Worm (Caenorhabditis elegans) whole organism, mixed stage, embryonic: Measurements from ENCODE around the gene pnk-4.

Source experiments
- M03D4.4 ChIP-seq: sonication (generic microtip); optimal IDR thresholded peaks from 2 replicates; lab custom pipeline; 2017; ENCODE audit warnings: mild to moderate bottlenecking, missing genetic modification characterization, missing compliant biosample characterization
- bed-3 ChIP-seq: fragments of 200-800 bp; sonication (Bioruptor generic); optimal IDR thresholded peaks from 3 replicates; lab custom pipeline; 2018; ENCODE audit warnings: mild to moderate bottlenecking, missing genetic modification characterization, moderate library complexity, missing compliant biosample characterization
- blmp-1 ChIP-seq: fragments of 150-350 bp; optimal IDR thresholded peaks from 2 replicates; lab custom pipeline; 2014; ENCODE audit warnings: missing biosample characterization, missing genetic modification characterization
- ceh-39 ChIP-seq: fragments of 150-350 bp; optimal IDR thresholded peaks from 2 replicates; lab custom pipeline; 2014; ENCODE audit warnings: missing biosample characterization, missing genetic modification characterization
- ceh-43 ChIP-seq: fragments of 200-800 bp; sonication (Bioruptor generic); optimal IDR thresholded peaks from 2 replicates; lab custom pipeline; 2018; ENCODE audit warnings: mild to moderate bottlenecking, missing genetic modification characterization, moderate library complexity, missing compliant biosample characterization
- ceh-83 ChIP-seq: fragments of 200-800 bp; sonication (Bioruptor generic); optimal IDR thresholded peaks from 2 replicates; lab custom pipeline; 2018; ENCODE audit warnings: mild to moderate bottlenecking, missing genetic modification characterization, missing compliant biosample characterization
- ces-1 ChIP-seq: fragments of 150-350 bp; optimal IDR thresholded peaks from 2 replicates; lab custom pipeline; 2014; ENCODE audit warnings: missing biosample characterization, missing genetic modification reagents, missing genetic modification characterization
- cnd-1 ChIP-seq: fragments of 200-800 bp; sonication (Bioruptor generic); optimal IDR thresholded peaks from 2 replicates; lab custom pipeline; 2018; ENCODE audit warnings: mild to moderate bottlenecking, missing genetic modification characterization, missing compliant biosample characterization
- drap-1 ChIP-seq: fragments of 200-800 bp; sonication (Bioruptor generic); optimal IDR thresholded peaks from 3 replicates; lab custom pipeline; 2018; ENCODE audit warnings: mild to moderate bottlenecking, missing genetic modification characterization, missing compliant biosample characterization
- elt-1 ChIP-seq: sonication (generic microtip); optimal IDR thresholded peaks from 2 replicates; lab custom pipeline; 2017; ENCODE audit warnings: missing genetic modification characterization, mild to moderate bottlenecking, missing compliant biosample characterization, antibody characterized with exemption, moderate library complexity, borderline replicate concordance; ENCODE audit not compliant: insufficient read depth
- elt-3 ChIP-seq: fragments of 150-350 bp; optimal IDR thresholded peaks from 2 replicates; lab custom pipeline; 2014; ENCODE audit warnings: missing biosample characterization, missing genetic modification characterization
- flh-1 ChIP-seq: fragments of 200-800 bp; sonication (Bioruptor generic); optimal IDR thresholded peaks from 2 replicates; lab custom pipeline; 2018; ENCODE audit warnings: mild to moderate bottlenecking, missing genetic modification characterization, moderate library complexity, missing compliant biosample characterization
- ham-2 ChIP-seq: fragments of 200-800 bp; sonication (Bioruptor generic); optimal IDR thresholded peaks from 2 replicates; lab custom pipeline; 2018; ENCODE audit warnings: mild to moderate bottlenecking, missing genetic modification characterization, missing compliant biosample characterization
- hlh-1 ChIP-seq: fragments of 150-350 bp; optimal IDR thresholded peaks from 2 replicates; lab custom pipeline; 2014; ENCODE audit warnings: missing biosample characterization, missing genetic modification reagents, missing genetic modification characterization
- lin-32 ChIP-seq: fragments of 200-800 bp; sonication (Bioruptor generic); optimal IDR thresholded peaks from 2 replicates; lab custom pipeline; 2018; ENCODE audit warnings: mild to moderate bottlenecking, missing genetic modification characterization, missing compliant biosample characterization
- lsy-2 ChIP-seq: fragments of 150-350 bp; optimal IDR thresholded peaks from 2 replicates; lab custom pipeline; 2014; ENCODE audit warnings: missing biosample characterization, missing genetic modification characterization
- mep-1 ChIP-seq: fragments of 150-350 bp; optimal IDR thresholded peaks from 2 replicates; lab custom pipeline; 2017; ENCODE audit warnings: missing biosample characterization, missing genetic modification reagents, missing genetic modification characterization, inconsistent platforms
- nhr-12 ChIP-seq: fragments of 150-350 bp; optimal IDR thresholded peaks from 2 replicates; lab custom pipeline; 2014; ENCODE audit warnings: missing biosample characterization, missing genetic modification characterization
- nhr-2 ChIP-seq: fragments of 150-350 bp; optimal IDR thresholded peaks from 2 replicates; lab custom pipeline; 2014; ENCODE audit warnings: missing biosample characterization, missing genetic modification characterization
- nhr-237 ChIP-seq: fragments of 150-350 bp; optimal IDR thresholded peaks from 2 replicates; lab custom pipeline; 2014; ENCODE audit warnings: missing biosample characterization, missing genetic modification characterization
- nhr-28 ChIP-seq: fragments of 150-350 bp; optimal IDR thresholded peaks from 2 replicates; lab custom pipeline; 2014; ENCODE audit warnings: missing biosample characterization, missing genetic modification characterization
- nhr-76 ChIP-seq: sonication (generic microtip); optimal IDR thresholded peaks from 2 replicates; lab custom pipeline; 2017; ENCODE audit warnings: missing biosample characterization, missing genetic modification characterization
- pha-4 ChIP-seq: fragments of 150-350 bp; optimal IDR thresholded peaks from 2 replicates; lab custom pipeline; 2018; ENCODE audit warnings: missing biosample characterization, missing genetic modification reagents, missing genetic modification characterization
- sem-2 ChIP-seq: fragments of 200-800 bp; sonication (Bioruptor generic); optimal IDR thresholded peaks from 2 replicates; lab custom pipeline; 2018; ENCODE audit warnings: mild to moderate bottlenecking, missing genetic modification characterization, missing compliant biosample characterization
- snpc-4 ChIP-seq: fragments of 150-350 bp; optimal IDR thresholded peaks from 2 replicates; lab custom pipeline; 2014; ENCODE audit warnings: missing biosample characterization, missing genetic modification characterization
- sptf-1 ChIP-seq: sonication (generic microtip); optimal IDR thresholded peaks from 2 replicates; lab custom pipeline; 2017; ENCODE audit warnings: mild to moderate bottlenecking, missing genetic modification characterization, moderate library complexity, missing compliant biosample characterization
- tbx-8 ChIP-seq: fragments of 200-800 bp; sonication (Bioruptor generic); optimal IDR thresholded peaks from 2 replicates; lab custom pipeline; 2018; ENCODE audit warnings: mild to moderate bottlenecking, missing genetic modification characterization, moderate library complexity, missing compliant biosample characterization
- unc-120 ChIP-seq: sonication (generic microtip); optimal IDR thresholded peaks from 2 replicates; lab custom pipeline; 2017; ENCODE audit warnings: missing genetic modification characterization, missing compliant biosample characterization; ENCODE audit not compliant: poor library complexity, severe bottlenecking
- unc-39 ChIP-seq: fragments of 150-350 bp; optimal IDR thresholded peaks from 2 replicates; lab custom pipeline; 2014; ENCODE audit warnings: missing biosample characterization, missing genetic modification characterization
- unc-62 ChIP-seq: fragments of 150-350 bp; optimal IDR thresholded peaks from 2 replicates; lab custom pipeline; 2014; ENCODE audit warnings: missing biosample characterization, missing genetic modification reagents, missing genetic modification characterization
- zip-8 ChIP-seq: fragments of 150-350 bp; optimal IDR thresholded peaks from 2 replicates; lab custom pipeline; 2014; ENCODE audit warnings: missing biosample characterization, missing genetic modification characterization
- ztf-11 ChIP-seq: fragments of 150-350 bp; optimal IDR thresholded peaks from 2 replicates; lab custom pipeline; 2014; ENCODE audit warnings: missing biosample characterization, missing genetic modification characterization

pnk-4 gene

DNA sequence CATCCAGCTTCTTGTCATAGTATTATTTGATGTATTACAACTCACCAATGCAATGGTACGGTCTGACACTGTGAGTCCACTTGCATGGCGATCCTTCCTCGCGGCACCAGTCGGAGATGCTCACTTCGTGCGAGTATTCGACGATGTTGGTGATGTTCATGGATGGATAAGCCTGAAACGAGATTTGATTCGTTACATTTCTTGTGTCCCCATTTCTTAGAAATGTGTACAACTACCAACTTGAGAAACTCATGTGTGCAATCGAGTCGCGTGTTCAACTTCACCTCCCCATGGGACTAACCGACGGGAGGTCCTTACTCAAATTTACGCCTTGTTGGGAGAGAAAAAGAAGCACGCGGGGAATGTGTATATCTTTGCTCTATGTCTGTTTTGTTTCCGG, 27.9 kb downstream of the pnk-4 start:
- no peak for TF ChIP-seq nhr-76
- no peak for TF ChIP-seq lin-32
- no peak for TF ChIP-seq bed-3 (GFP tag; lab: Kevin White, UChicago)
- TF ChIP-seq hlh-1: no peak
- no peak for TF ChIP-seq unc-62 (GFP tag; lab: Kevin White, UChicago)
- no peak for TF ChIP-seq unc-39 (tag; lab: Kevin White, UChicago)
- no peak for TF ChIP-seq tbx-8
- no peak for TF ChIP-seq nhr-12 (tag; lab: Kevin White, UChicago)
- TF ChIP-seq ztf-11 (tag; lab: Kevin White, UChicago): no peak
- TF ChIP-seq flh-1 (GFP tag; lab: Kevin White, UChicago): no peak
- TF ChIP-seq ceh-43 (GFP tag; lab: Kevin White, UChicago): no peak
- TF ChIP-seq sptf-1 (tag; lab: Kevin White, UChicago): no peak
- no peak for TF ChIP-seq ceh-83 (GFP tag; lab: Kevin White, UChicago)
- no peak for TF ChIP-seq sem-2 (GFP tag; lab: Kevin White, UChicago)
- no peak for TF ChIP-seq ceh-39 (tag; lab: Kevin White, UChicago)

DNA sequence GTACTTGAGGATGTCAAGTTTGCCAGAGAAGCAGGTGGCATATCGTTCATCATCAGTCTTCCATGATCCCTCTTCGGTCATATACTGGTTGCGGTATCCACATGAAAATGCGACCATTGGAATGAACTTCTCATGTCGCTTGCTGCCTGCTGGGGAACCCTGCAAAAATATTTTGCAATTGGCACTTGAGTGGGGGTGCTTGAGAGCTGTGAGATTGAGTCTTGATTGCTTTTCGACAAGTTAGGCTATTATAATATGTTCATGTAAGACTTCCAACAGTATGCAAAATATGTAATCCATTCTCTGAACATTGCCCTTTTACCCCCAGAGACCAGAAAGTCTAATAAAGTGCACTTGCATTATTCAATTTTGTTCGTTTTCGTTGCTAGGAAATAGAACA, 28.5 kb downstream of the pnk-4 start:
- no peak for TF ChIP-seq sem-2 (GFP tag; lab: Kevin White, UChicago)
- TF ChIP-seq ztf-11 (tag; lab: Kevin White, UChicago): no peak
- no peak for TF ChIP-seq elt-1 (tag; lab: Kevin White, UChicago)
- TF ChIP-seq nhr-12 (tag; lab: Kevin White, UChicago): no peak
- no peak for TF ChIP-seq ceh-39 (tag; lab: Kevin White, UChicago)
- TF ChIP-seq blmp-1: no peak
- TF ChIP-seq snpc-4: no peak
- TF ChIP-seq flh-1 (GFP tag; lab: Kevin White, UChicago): no peak
- TF ChIP-seq nhr-2 (tag; lab: Kevin White, UChicago): no peak
- no peak for TF ChIP-seq nhr-76
- no peak for TF ChIP-seq sptf-1 (tag; lab: Kevin White, UChicago)
- TF ChIP-seq hlh-1: no peak
- no peak for TF ChIP-seq elt-3 (tag; lab: Kevin White, UChicago)
- TF ChIP-seq ces-1 (GFP tag; lab: Kevin White, UChicago): no peak

DNA sequence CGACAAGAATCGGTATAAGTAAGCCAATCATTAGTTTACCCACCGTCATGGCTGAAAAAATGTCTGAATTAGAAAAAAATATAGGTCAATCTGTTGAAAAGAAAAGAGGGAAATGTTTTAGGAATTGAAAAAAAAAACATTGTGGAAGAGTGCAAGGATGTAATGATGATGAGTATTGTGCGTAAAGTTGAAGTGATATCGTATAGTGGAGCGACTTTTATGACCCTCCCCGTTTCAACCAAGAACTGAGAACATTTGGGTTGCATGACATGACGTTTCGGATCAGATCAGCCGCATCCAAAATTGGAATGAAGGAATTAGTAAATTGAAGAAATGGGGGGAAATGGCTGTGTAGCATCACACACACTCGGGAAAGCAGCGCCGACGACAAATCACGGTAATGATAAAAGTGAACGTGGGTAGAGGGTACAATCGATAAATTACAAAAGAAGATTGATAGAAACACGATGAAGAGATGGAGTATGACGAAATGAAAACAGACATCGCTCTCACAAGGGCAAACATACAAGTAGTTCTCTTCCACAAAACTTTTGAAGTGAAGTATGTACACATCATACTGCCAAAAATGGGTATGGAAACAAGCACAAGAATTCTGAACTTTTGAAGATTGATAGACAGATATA, 29.3 kb downstream of the pnk-4 start, which contains the start of gene apl-1:
TSS of gene apl-1 (minus strand) at position 51 of the 644 bp plus-strand sequence.
- no peak for TF ChIP-seq nhr-76
- TF ChIP-seq flh-1 (GFP tag; lab: Kevin White, UChicago): no peak
- no peak for TF ChIP-seq ztf-11 (tag; lab: Kevin White, UChicago)
- TF ChIP-seq blmp-1: no peak
- no peak for TF ChIP-seq drap-1 (GFP tag; lab: Kevin White, UChicago)

DNA sequence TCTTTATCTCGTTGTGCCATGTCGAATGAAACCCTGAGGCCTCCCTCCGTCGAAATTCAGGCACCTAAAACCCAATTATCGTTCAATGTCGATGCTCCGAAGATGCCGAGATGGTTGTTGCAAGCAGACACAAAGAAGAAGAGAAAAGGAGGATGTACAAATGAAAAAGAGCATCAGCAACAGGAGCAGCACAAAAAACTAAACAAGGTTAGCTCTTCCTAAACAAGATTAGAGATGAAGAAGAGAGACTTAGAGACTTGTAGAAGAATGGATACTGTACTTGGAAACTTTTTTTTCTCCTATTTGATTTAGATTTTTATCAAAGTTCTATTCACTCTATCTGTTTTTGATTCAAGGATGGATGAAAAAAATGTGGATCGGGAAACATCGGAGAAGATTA, 29.9 kb downstream of the pnk-4 start:
- TF ChIP-seq lin-32 (no peak), unc-39 (tag; lab: Kevin White, UChicago) (no peak), flh-1 (GFP tag; lab: Kevin White, UChicago) (no peak), ces-1 (GFP tag; lab: Kevin White, UChicago) (peak; percentile 95), M03D4.4 (tag; lab: Kevin White, UChicago) (no peak), unc-62 (GFP tag; lab: Kevin White, UChicago) (no peak), ham-2 (GFP tag; lab: Kevin White, UChicago) (no peak), unc-120 (tag; lab: Kevin White, UChicago) (no peak)

DNA sequence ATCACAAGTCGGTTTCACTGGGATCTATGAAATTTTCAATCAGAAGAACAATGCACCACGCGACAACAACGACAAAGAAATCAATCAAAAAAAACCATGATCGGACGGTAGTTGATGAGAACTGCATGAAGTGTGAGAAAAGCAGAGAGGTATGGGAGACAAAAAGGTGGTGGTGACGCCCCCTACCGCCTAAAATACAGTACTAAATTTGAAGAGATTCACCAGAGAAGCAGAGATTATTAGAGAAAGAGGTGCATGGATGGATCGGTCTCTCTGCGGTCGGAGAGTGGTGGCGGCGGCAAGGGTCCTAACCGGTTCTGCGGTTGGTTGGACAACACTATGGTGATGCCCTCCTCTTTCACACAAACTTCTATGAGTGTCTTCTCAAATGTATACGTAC, 31.6 kb downstream of the pnk-4 start:
- no peak for TF ChIP-seq nhr-28
- TF ChIP-seq pha-4 (tag; lab: Kevin White, UChicago): peak; percentile 24
- peak; percentile 17 for TF ChIP-seq lsy-2 (tag; lab: Kevin White, UChicago)
- TF ChIP-seq nhr-237: peak; percentile 24

DNA sequence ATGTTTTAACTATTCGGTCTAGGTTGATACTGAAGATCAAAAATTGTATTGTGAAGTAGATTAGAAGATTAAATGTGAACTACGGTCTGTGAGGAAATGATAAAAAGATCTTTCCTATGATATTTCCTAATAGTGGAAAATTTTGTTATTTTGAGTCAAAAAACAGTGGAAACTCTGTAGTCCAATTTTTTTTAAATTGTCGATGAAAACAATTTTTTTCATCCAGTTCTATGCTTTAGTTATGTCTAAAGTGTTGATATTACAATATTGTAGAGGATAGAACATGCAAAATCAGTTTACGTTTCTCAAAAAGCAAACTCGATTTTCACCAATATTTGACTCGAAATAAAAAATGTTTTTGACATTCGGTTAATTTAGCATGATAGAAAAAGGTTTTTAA, 32.0 kb downstream of the pnk-4 start:
- TF ChIP-seq blmp-1 (no peak), mep-1 (tag; lab: Kevin White, UChicago) (no peak), nhr-2 (tag; lab: Kevin White, UChicago) (no peak), flh-1 (GFP tag; lab: Kevin White, UChicago) (no peak), nhr-237 (no peak), ceh-43 (GFP tag; lab: Kevin White, UChicago) (no peak), ztf-11 (tag; lab: Kevin White, UChicago) (no peak), unc-120 (tag; lab: Kevin White, UChicago) (no peak), lsy-2 (tag; lab: Kevin White, UChicago) (no peak), snpc-4 (no peak), tbx-8 (no peak), zip-8 (tag; lab: Kevin White, UChicago) (no peak), cnd-1 (no peak), sem-2 (GFP tag; lab: Kevin White, UChicago) (no peak), nhr-76 (no peak), unc-39 (tag; lab: Kevin White, UChicago) (no peak), lin-32 (no peak), pha-4 (tag; lab: Kevin White, UChicago) (no peak)
